Fruit fly (Drosophila melanogaster): ENCODE measurements around the gene HP4.

The HP4 gene

DNA sequence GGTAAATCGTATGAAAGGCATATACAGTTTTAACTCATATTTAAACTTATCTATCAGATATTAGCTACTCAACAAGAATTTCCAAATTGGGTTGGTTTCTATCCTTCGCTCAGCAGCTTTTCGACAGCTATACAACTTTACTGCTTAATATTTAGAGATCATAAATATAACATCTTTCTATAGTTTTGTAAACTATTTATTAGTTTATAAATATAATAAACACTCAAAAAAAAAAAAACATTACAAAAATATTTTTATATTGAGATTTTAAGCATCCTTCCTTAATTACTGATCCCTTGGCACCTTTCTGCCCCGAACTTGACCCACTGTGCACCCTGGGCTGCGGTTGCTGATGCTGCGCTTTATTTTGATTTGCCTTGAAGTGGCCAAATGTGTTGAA is 23.0 kb downstream of the HP4 start (continued):
- TF ChIP-seq sr (GFP tag; IDR thresholded peaks at IDR 0.05), result no peak
- no peak for TF ChIP-seq CG11247 (GFP tag; IDR thresholded peaks at IDR 0.05)
- no peak for TF ChIP-seq Dll (GFP tag; IDR thresholded peaks at IDR 0.05; ENCODE audit: partially characterized antibody)
- TF ChIP-seq tna (GFP tag; IDR thresholded peaks at IDR 0.05; ENCODE audit: partially characterized antibody), result no peak
- TF ChIP-seq Gsc (GFP tag; IDR thresholded peaks at IDR 0.05), result no peak
- TF ChIP-seq CG9797 (GFP tag; optimal IDR thresholded peaks at IDR 0.05), result no peak
- no peak for TF ChIP-seq CG9609 (GFP tag; optimal IDR thresholded peaks at IDR 0.05)
- TF ChIP-seq YL-1 (GFP tag; optimal IDR thresholded peaks at IDR 0.05), result no peak
- no peak for TF ChIP-seq shn (GFP tag; optimal IDR thresholded peaks at IDR 0.05)
- no peak for TF ChIP-seq CG9932 (GFP tag; IDR thresholded peaks at IDR 0.05)
- no peak for TF ChIP-seq Ada2b (GFP tag; IDR thresholded peaks at IDR 0.05)
- no peak for TF ChIP-seq Hsf (GFP tag; optimal IDR thresholded peaks at IDR 0.05)
- TF ChIP-seq ato (GFP tag; IDR thresholded peaks at IDR 0.05; ENCODE audit: partially characterized antibody), result no peak
- TF ChIP-seq trh (GFP tag; optimal IDR thresholded peaks at IDR 0.05), result no peak
- TF ChIP-seq CG3726 (GFP tag; IDR thresholded peaks at IDR 0.05), result no peak
- peak; percentile 60 for TF ChIP-seq CG31441 (GFP tag; IDR thresholded peaks at IDR 0.05)
- no peak for TF ChIP-seq CG30431 (GFP tag; optimal IDR thresholded peaks at IDR 0.05)
- peak; percentile 15 for TF ChIP-seq CG7556 (GFP tag; optimal IDR thresholded peaks at IDR 0.05)
- TF ChIP-seq Hand (GFP tag; optimal IDR thresholded peaks at IDR 0.05), result no peak
- no peak for TF ChIP-seq amos (GFP tag; IDR thresholded peaks at IDR 0.05; ENCODE audit: partially characterized antibody)
- no peak for TF ChIP-seq CG9817 (tag; optimal IDR thresholded peaks at IDR 0.05)
- no peak for TF ChIP-seq chinmo (GFP tag; IDR thresholded peaks at IDR 0.05; ENCODE audit: partially characterized antibody)
- no peak for TF ChIP-seq nau (GFP tag; optimal IDR thresholded peaks at IDR 0.05)
- TF ChIP-seq pan (optimal IDR thresholded peaks at IDR 0.05), result no peak
- TF ChIP-seq pan (GFP tag; optimal IDR thresholded peaks at IDR 0.05 in 1 of 2, IDR thresholded peaks at IDR 0.05 in 1 of 2), result no peak
- TF ChIP-seq CG33557 (GFP tag; optimal IDR thresholded peaks at IDR 0.05), result peak; percentile 9
- peak; percentile 0 for TF ChIP-seq trem (tag; optimal IDR thresholded peaks at IDR 0.05)
- no peak for TF ChIP-seq CG6272 (GFP tag; IDR thresholded peaks at IDR 0.05)
- no peak for TF ChIP-seq CHES-1-like (GFP tag; optimal IDR thresholded peaks at IDR 0.05)
- no peak for TF ChIP-seq CG17568 (GFP tag; optimal IDR thresholded peaks at IDR 0.05)
- TF ChIP-seq CG17385 (GFP tag; optimal IDR thresholded peaks at IDR 0.05), result peak; percentile 11
- no peak for TF ChIP-seq eyg (GFP tag; optimal IDR thresholded peaks at IDR 0.05)
- TF ChIP-seq Sox100B (GFP tag; optimal IDR thresholded peaks at IDR 0.05), result peak; percentile 60
- TF ChIP-seq onecut (GFP tag; IDR thresholded peaks at IDR 0.05), result no peak
- TF ChIP-seq CG6813 (GFP tag; optimal IDR thresholded peaks at IDR 0.05), result no peak
- TF ChIP-seq CG3065 (GFP tag; optimal IDR thresholded peaks at IDR 0.05), result no peak
- no peak for TF ChIP-seq Spps (tag; optimal IDR thresholded peaks at IDR 0.05)
- TF ChIP-seq CG11723 (GFP tag; optimal IDR thresholded peaks at IDR 0.05), result no peak
- no peak for TF ChIP-seq rib (GFP tag; IDR thresholded peaks at IDR 0.05)
- no peak for TF ChIP-seq D19B (GFP tag; optimal IDR thresholded peaks at IDR 0.05)
- no peak for TF ChIP-seq CG7786 (GFP tag; optimal IDR thresholded peaks at IDR 0.05)
- no peak for TF ChIP-seq Drgx (GFP tag; IDR thresholded peaks at IDR 0.05)
- TF ChIP-seq CG10462 (GFP tag; optimal IDR thresholded peaks at IDR 0.05), result no peak

DNA sequence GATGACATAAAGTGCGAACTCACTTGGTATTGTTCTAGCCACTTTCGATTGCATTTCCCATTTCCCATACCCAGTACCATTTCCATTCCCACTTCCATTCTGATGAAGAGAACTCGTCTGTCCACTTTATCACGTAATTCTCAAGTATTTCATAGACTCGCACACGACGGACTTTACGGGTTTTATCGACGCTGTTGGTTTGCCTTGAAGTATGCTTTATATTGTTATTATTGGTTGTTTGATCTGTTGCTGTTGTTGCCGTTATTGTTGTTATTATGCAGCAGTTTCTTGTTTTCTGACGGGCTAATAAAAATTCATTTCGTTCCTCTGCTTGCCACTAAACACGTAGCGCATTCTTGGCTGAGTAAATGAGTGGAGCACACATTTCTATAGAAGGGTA is 23.4 kb downstream of the HP4 start:
- no peak for TF ChIP-seq CG1602 (GFP tag; optimal IDR thresholded peaks at IDR 0.05)
- no peak for TF ChIP-seq CG4404 (GFP tag; IDR thresholded peaks at IDR 0.05)
- TF ChIP-seq H15 (GFP tag; IDR thresholded peaks at IDR 0.05), result 0 out of 3 replicates have a peak, but pooled peaks have one; percentile 12
- peak; percentile 83; the same call in 1 of the 3 replicates for TF ChIP-seq CG2199 (GFP tag; IDR thresholded peaks at IDR 0.05)
- TF ChIP-seq Ets65A (GFP tag), result peak; percentile 12
- TF ChIP-seq CG8290 (GFP tag; optimal IDR thresholded peaks at IDR 0.05), result peak; percentile 91
- TF ChIP-seq CG8290 (tag; optimal IDR thresholded peaks at IDR 0.05), result peak in 1 of 2 experiments; percentile 45
- TF ChIP-seq sd (tag; optimal IDR thresholded peaks at IDR 0.05), result peak; percentile 33
- TF ChIP-seq CG10274 (GFP tag; optimal IDR thresholded peaks at IDR 0.05), result peak; percentile 13
- TF ChIP-seq Pdp1 (GFP tag; optimal IDR thresholded peaks at IDR 0.05), result peak in 1 of 2 experiments; percentile 21
- peak; percentile 62; the same call in 1 of the 3 replicates for TF ChIP-seq CG6791 (GFP tag; IDR thresholded peaks at IDR 0.05; ENCODE audit: partially characterized antibody)

All from whole organism, embryonic.